Fruit fly (Drosophila melanogaster) whole organism, embryonic: ENCODE measurements around the gene CG15308.
A peak's percentile ranks its signal among the peaks of the same experiment; 100 is the strongest.

Experiments used
- BtbVII ChIP-seq: fragments of 200-800 bp; sonication (Bioruptor generic); optimal IDR thresholded peaks from 3 replicates; lab custom pipeline; 2017; ENCODE audit warnings: missing biosample characterization, mild to moderate bottlenecking, missing genetic modification characterization
- CG10274 ChIP-seq: fragments of 200-800 bp; sonication (Bioruptor generic); optimal IDR thresholded peaks from 3 replicates; lab custom pipeline; 2017; ENCODE audit warnings: missing biosample characterization, mild to moderate bottlenecking, missing genetic modification characterization
- CG11085 ChIP-seq: fragments of 200-800 bp; sonication (Bioruptor generic); IDR thresholded peaks from 2 replicates; pipeline ENCODE4 v1.3.6; 2022; ENCODE audit warnings: missing biosample characterization, missing genetic modification characterization
- CG11560 ChIP-seq: fragments of 200-800 bp; sonication (Bioruptor generic); IDR thresholded peaks from 3 replicates; pipeline ENCODE4 v1.3.6; 2022; ENCODE audit warnings: missing biosample characterization, missing genetic modification characterization
- CG12071 ChIP-seq: fragments of 200-800 bp; sonication (Bioruptor generic); optimal IDR thresholded peaks from 3 replicates; lab custom pipeline; 2018; ENCODE audit warnings: missing biosample characterization, mild to moderate bottlenecking, missing genetic modification characterization
- CG12744 ChIP-seq: fragments of 200-800 bp; sonication (Bioruptor generic); optimal IDR thresholded peaks from 2 replicates; lab custom pipeline; 2016; ENCODE audit warnings: missing biosample characterization, missing genetic modification characterization
- CG14441 ChIP-seq: fragments of 200-800 bp; sonication (Bioruptor generic); IDR thresholded peaks from 2 replicates; pipeline ENCODE4 v1.3.6; 2022; ENCODE audit warnings: missing biosample characterization, missing genetic modification characterization
- CG15696 ChIP-seq: fragments of 200-800 bp; sonication (Bioruptor generic); optimal IDR thresholded peaks from 2 replicates; lab custom pipeline; 2019; ENCODE audit warnings: missing biosample characterization, mild to moderate bottlenecking, missing genetic modification characterization, moderate library complexity
- CG17328 ChIP-seq: fragments of 200-800 bp; sonication (Bioruptor generic); IDR thresholded peaks from 2 replicates; pipeline ENCODE4 v1.3.6; 2022; ENCODE audit warnings: missing biosample characterization, missing genetic modification characterization
- CG18764 ChIP-seq: fragments of 200-800 bp; sonication (Bioruptor generic); optimal IDR thresholded peaks from 3 replicates; lab custom pipeline; 2016; ENCODE audit warnings: missing biosample characterization, missing genetic modification characterization
- CG30020 ChIP-seq: fragments of 200-800 bp; optimal IDR thresholded peaks from 2 replicates; lab custom pipeline; 2019; ENCODE audit warnings: missing biosample characterization, mild to moderate bottlenecking, missing genetic modification characterization, moderate library complexity
- CG30403 ChIP-seq: fragments of 200-800 bp; sonication (Bioruptor generic); optimal IDR thresholded peaks from 3 replicates; lab custom pipeline; 2016; ENCODE audit warnings: missing biosample characterization, missing genetic modification characterization
- CG31365 ChIP-seq: fragments of 200-800 bp; sonication (Bioruptor generic); optimal IDR thresholded peaks from 2 replicates; lab custom pipeline; 2018; ENCODE audit warnings: missing biosample characterization, mild to moderate bottlenecking, missing genetic modification characterization
- CG3163 ChIP-seq: fragments of 200-800 bp; sonication (Bioruptor generic); optimal IDR thresholded peaks from 3 replicates; lab custom pipeline; 2016; ENCODE audit warnings: missing biosample characterization, missing genetic modification characterization
- CG3407 ChIP-seq: fragments of 200-800 bp; sonication (Bioruptor generic); optimal IDR thresholded peaks from 2 replicates; lab custom pipeline; 2018; ENCODE audit warnings: missing biosample characterization, mild to moderate bottlenecking, missing genetic modification characterization
- CG3838 ChIP-seq: fragments of 200-800 bp; sonication (Bioruptor generic); optimal IDR thresholded peaks from 3 replicates; lab custom pipeline; 2016; ENCODE audit warnings: missing biosample characterization, missing genetic modification characterization
- CG4424 ChIP-seq: fragments of 200-800 bp; sonication (Bioruptor generic); optimal IDR thresholded peaks from 3 replicates; lab custom pipeline; 2016; ENCODE audit warnings: missing biosample characterization, missing genetic modification characterization
- CG7556 ChIP-seq: fragments of 200-800 bp; sonication (Bioruptor generic); optimal IDR thresholded peaks from 2 replicates; lab custom pipeline; 2017; ENCODE audit warnings: missing biosample characterization, mild to moderate bottlenecking, missing genetic modification characterization
- CG7745 ChIP-seq: fragments of 200-800 bp; sonication (Bioruptor generic); optimal IDR thresholded peaks from 2 replicates; lab custom pipeline; 2018; ENCODE audit warnings: missing biosample characterization, mild to moderate bottlenecking, missing genetic modification characterization, moderate library complexity
- CG9437 ChIP-seq: fragments of 200-800 bp; sonication (Bioruptor generic); optimal IDR thresholded peaks from 2 replicates; lab custom pipeline; 2018; ENCODE audit warnings: missing biosample characterization, mild to moderate bottlenecking, missing genetic modification characterization
- CG9727 ChIP-seq: fragments of 200-800 bp; sonication (Bioruptor generic); optimal IDR thresholded peaks from 3 replicates; lab custom pipeline; 2017; ENCODE audit warnings: missing biosample characterization, mild to moderate bottlenecking, missing genetic modification characterization
- CHES-1-like ChIP-seq: fragments of 200-800 bp; sonication (Bioruptor generic); optimal IDR thresholded peaks from 2 replicates; lab custom pipeline; 2016; ENCODE audit warnings: missing biosample characterization, missing genetic modification characterization
- Camta ChIP-seq: fragments of 200-800 bp; sonication (Bioruptor generic); optimal IDR thresholded peaks from 2 replicates; lab custom pipeline; 2016; ENCODE audit warnings: missing biosample characterization, missing genetic modification characterization
- Chrac-16 ChIP-seq: fragments of 200-800 bp; sonication (Bioruptor generic); optimal IDR thresholded peaks from 3 replicates; lab custom pipeline; 2016; ENCODE audit warnings: missing biosample characterization, missing genetic modification characterization
- D19B ChIP-seq: fragments of 200-800 bp; sonication (Bioruptor generic); optimal IDR thresholded peaks from 2 replicates; lab custom pipeline; 2017; ENCODE audit warnings: missing biosample characterization, mild to moderate bottlenecking, missing genetic modification characterization
- Dek ChIP-seq: fragments of 200-800 bp; sonication (Bioruptor generic); optimal IDR thresholded peaks from 3 replicates; lab custom pipeline; 2019; ENCODE audit warnings: missing biosample characterization, mild to moderate bottlenecking, missing genetic modification characterization, moderate library complexity
- Ets65A ChIP-seq: fragments of 200-800 bp; sonication (Bioruptor generic); peaks from one replicate; lab custom pipeline; 2016; ENCODE audit warnings: missing biosample characterization, missing genetic modification characterization
- Hr78 ChIP-seq, 2 experiments: fragments of 200-800 bp in 1 of 2; fragments of >200 bp in 1 of 2; sonication (Bioruptor generic) in 1 of 2; optimal IDR thresholded peaks; 2 replicates each; lab custom pipeline; 2017 to 2019; ENCODE audit warnings: missing biosample characterization in 2 of 2, missing genetic modification characterization in 2 of 2, mild to moderate bottlenecking in 1 of 2, moderate library complexity in 1 of 2
- Poxn ChIP-seq: fragments of 200-800 bp; sonication (Bioruptor generic); IDR thresholded peaks from 2 replicates; pipeline ENCODE4 v1.3.6; 2022; ENCODE audit warnings: missing biosample characterization, missing genetic modification characterization
- Rfx ChIP-seq: fragments of 200-800 bp; sonication (Bioruptor generic); IDR thresholded peaks from 2 replicates; pipeline ENCODE4 v1.3.6; 2022; ENCODE audit warnings: missing biosample characterization, missing genetic modification characterization
- Six4 ChIP-seq: fragments of 200-800 bp; sonication (Bioruptor generic); optimal IDR thresholded peaks from 2 replicates; lab custom pipeline; 2016; ENCODE audit warnings: missing biosample characterization, missing genetic modification characterization
- Taf1 ChIP-seq: fragments of 200-800 bp; sonication (Bioruptor generic); IDR thresholded peaks from 2 replicates; pipeline ENCODE4 v1.3.6; 2022; ENCODE audit warnings: missing biosample characterization, missing genetic modification characterization
- Xbp1 ChIP-seq: fragments of 200-800 bp; sonication (Bioruptor generic); optimal IDR thresholded peaks from 3 replicates; lab custom pipeline; 2016; ENCODE audit warnings: missing biosample characterization, mild to moderate bottlenecking, missing genetic modification characterization
- ase ChIP-seq: fragments of 200-800 bp; sonication (Bioruptor generic); IDR thresholded peaks from 3 replicates; pipeline ENCODE4 v1.3.6; 2022; ENCODE audit warnings: missing biosample characterization, missing genetic modification characterization
- chm ChIP-seq: fragments of 200-800 bp; sonication (Bioruptor generic); IDR thresholded peaks from 2 replicates; pipeline ENCODE4 v1.3.6; 2022; ENCODE audit warnings: missing biosample characterization, missing genetic modification characterization
- dpn ChIP-seq, 2 experiments: fragments of 200-800 bp; sonication (Bioruptor generic); optimal IDR thresholded peaks; 3 replicates each; lab custom pipeline; 2016; ENCODE audit warnings: missing biosample characterization in 2 of 2, missing genetic modification characterization in 2 of 2
- gcm ChIP-seq: fragments of 200-800 bp; sonication (Bioruptor generic); optimal IDR thresholded peaks from 2 replicates; lab custom pipeline; 2019; ENCODE audit warnings: missing biosample characterization, mild to moderate bottlenecking, missing genetic modification characterization, moderate library complexity
- hth ChIP-seq: fragments of >200 bp; optimal IDR thresholded peaks from 2 replicates; lab custom pipeline; 2017; ENCODE audit warnings: inconsistent platforms
- ind ChIP-seq: fragments of 200-800 bp; sonication (Bioruptor generic); optimal IDR thresholded peaks from 3 replicates; lab custom pipeline; 2016; ENCODE audit warnings: missing biosample characterization, missing genetic modification characterization
- kah ChIP-seq: fragments of 200-800 bp; sonication (Bioruptor generic); optimal IDR thresholded peaks from 2 replicates; lab custom pipeline; 2018; ENCODE audit warnings: missing biosample characterization, mild to moderate bottlenecking, missing genetic modification characterization
- lilli ChIP-seq: fragments of 200-800 bp; sonication (Bioruptor generic); optimal IDR thresholded peaks from 3 replicates; lab custom pipeline; 2016; ENCODE audit warnings: missing biosample characterization, missing genetic modification characterization
- pb ChIP-seq: fragments of 200-800 bp; sonication (Bioruptor generic); optimal IDR thresholded peaks from 3 replicates; lab custom pipeline; 2016; ENCODE audit warnings: missing biosample characterization, missing genetic modification characterization
- pum ChIP-seq: fragments of 200-800 bp; sonication (Bioruptor generic); optimal IDR thresholded peaks from 2 replicates; lab custom pipeline; 2016; ENCODE audit warnings: missing biosample characterization, missing genetic modification characterization
- rib ChIP-seq: fragments of 200-800 bp; sonication (Bioruptor generic); IDR thresholded peaks from 2 replicates; pipeline ENCODE4 v1.3.6; 2022; ENCODE audit warnings: missing biosample characterization, missing genetic modification characterization
- sd ChIP-seq: fragments of 200-800 bp; sonication (Bioruptor generic); optimal IDR thresholded peaks from 3 replicates; lab custom pipeline; 2018; ENCODE audit warnings: missing biosample characterization, mild to moderate bottlenecking, missing genetic modification characterization, moderate library complexity
- sisA ChIP-seq: fragments of 200-800 bp; sonication (Bioruptor generic); IDR thresholded peaks from 2 replicates; pipeline ENCODE4 v1.3.6; 2022; ENCODE audit warnings: missing biosample characterization, missing genetic modification characterization
- sr ChIP-seq: fragments of 200-800 bp; sonication (Bioruptor generic); IDR thresholded peaks from 3 replicates; pipeline ENCODE4 v1.3.6; 2022; ENCODE audit warnings: missing biosample characterization, missing genetic modification characterization
- sug ChIP-seq: fragments of 200-800 bp; optimal IDR thresholded peaks from 2 replicates; lab custom pipeline; 2019; ENCODE audit warnings: missing biosample characterization, mild to moderate bottlenecking, missing genetic modification characterization, moderate library complexity
- tgo ChIP-seq: fragments of 200-800 bp; sonication (Bioruptor generic); IDR thresholded peaks from 3 replicates; pipeline ENCODE4 v1.3.6; 2022; ENCODE audit warnings: missing biosample characterization, missing genetic modification characterization
- tll ChIP-seq, 2 experiments: fragments of 200-800 bp in 1 of 2; fragments of >200 bp in 1 of 2; sonication (Bioruptor generic) in 1 of 2; optimal IDR thresholded peaks; 2 replicates each; lab custom pipeline; 2017 to 2019; ENCODE audit warnings: missing biosample characterization in 2 of 2, missing genetic modification characterization in 2 of 2, mild to moderate bottlenecking in 1 of 2, moderate library complexity in 1 of 2
- trem ChIP-seq: fragments of 200-800 bp; optimal IDR thresholded peaks from 3 replicates; lab custom pipeline; 2019; ENCODE audit warnings: missing biosample characterization, mild to moderate bottlenecking, missing genetic modification characterization, moderate library complexity

Gene CG15308

dm6 chrX:10263165-10263956 lies 44.4 kb upstream of the CG15308 start, which contains the start of gene Hk (continued):
- TF ChIP-seq Xbp1 (peak; percentile 34), trem (tag; lab: Kevin White, UChicago) (no peak), CG31365 (tag; lab: Kevin White, UChicago) (no peak), hth (lab: Kevin White, UChicago) (no peak), D19B (GFP tag; lab: Kevin White, UChicago) (peak; percentile 15), CG30403 (GFP tag; lab: Kevin White, UChicago) (peak; percentile 45), CG9437 (no peak), CG17328 (0 out of 2 replicates have a peak, but pooled peaks have one; percentile 28), ind (GFP tag; lab: Kevin White, UChicago) (peak; percentile 53), CG3163 (GFP tag; lab: Kevin White, UChicago) (peak; percentile 4), CG4424 (GFP tag; lab: Kevin White, UChicago) (no peak), CG11085 (no peak), tgo (GFP tag; lab: Robert Waterston, UW) (peak; percentile 30; the same call in 1 of the 3 replicates), sd (peak; percentile 38), Chrac-16 (GFP tag; lab: Kevin White, UChicago) (peak; percentile 6), CG3407 (no peak), CG12744 (GFP tag; lab: Kevin White, UChicago) (no peak), CG15696 (tag; lab: Kevin White, UChicago) (no peak), tll (GFP tag; optimal IDR thresholded peaks at IDR 0.05; lab: Kevin White, UChicago) (no peak), Rfx (peak; percentile 57), Hr78 (GFP tag; optimal IDR thresholded peaks at IDR 0.05; lab: Kevin White, UChicago) (no peak), chm (GFP tag; lab: Robert Waterston, UW) (no peak), CG7745 (tag; lab: Kevin White, UChicago) (no peak), lilli (GFP tag; lab: Kevin White, UChicago) (peak; percentile 74), CG12071 (GFP tag; lab: Kevin White, UChicago) (no peak), Dek (peak; percentile 33), CG18764 (GFP tag; lab: Kevin White, UChicago) (no peak), kah (GFP tag; lab: Kevin White, UChicago) (no peak), CG10274 (no peak), CG9727 (GFP tag; lab: Kevin White, UChicago) (peak; percentile 61), Ets65A (peak; percentile 70), CG3838 (GFP tag; lab: Kevin White, UChicago) (no peak), BtbVII (GFP tag; lab: Kevin White, UChicago) (peak; percentile 12), pb (GFP tag; lab: Kevin White, UChicago) (peak; percentile 11), CG14441 (GFP tag; lab: Robert Waterston, UW) (0 out of 2 replicates have a peak, but pooled peaks have one; percentile 42), dpn (GFP tag; optimal IDR thresholded peaks at IDR 0.05; lab: Kevin White, UChicago) (peak; percentile 15 to 50), Camta (GFP tag; lab: Kevin White, UChicago) (no peak), sisA (GFP tag; lab: Robert Waterston, UW) (no peak), sug (tag; lab: Kevin White, UChicago) (no peak), CG7556 (GFP tag; lab: Kevin White, UChicago) (peak; percentile 3), CHES-1-like (GFP tag; lab: Kevin White, UChicago) (peak; percentile 33), Taf1 (GFP tag; lab: Robert Waterston, UW) (no peak), rib (GFP tag; lab: Robert Waterston, UW) (no peak), sr (GFP tag; lab: Robert Waterston, UW) (no peak), Six4 (GFP tag; lab: Kevin White, UChicago) (no peak), gcm (no peak), pum (GFP tag; lab: Kevin White, UChicago) (peak; percentile 8), CG30020 (tag; lab: Kevin White, UChicago) (no peak), ase (GFP tag; lab: Robert Waterston, UW) (no peak), Poxn (no peak), CG11560 (no peak)
